Worm (Caenorhabditis elegans): ENCODE results near the gene nas-17.

nas-17 gene

DNA sequence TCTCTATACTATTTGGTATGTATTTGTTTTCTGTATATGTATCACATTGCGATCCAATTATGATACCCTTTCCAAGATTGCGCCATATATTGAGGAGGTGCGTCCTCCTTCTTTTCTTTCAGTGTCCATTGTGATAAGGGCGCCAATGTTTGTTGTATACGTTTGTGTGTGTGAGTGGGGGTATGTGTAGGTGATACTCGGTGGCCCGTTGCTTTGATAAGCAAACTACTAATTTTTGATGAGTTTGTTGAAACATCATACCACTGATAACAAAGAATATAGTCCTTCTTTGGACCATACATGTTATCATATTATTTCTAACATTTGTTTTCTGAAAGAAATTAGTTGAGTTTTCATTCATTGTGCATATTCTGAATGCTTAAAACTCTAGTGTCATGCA is 5.0 kb downstream of the nas-17 start:
- TF ChIP-seq unc-98 (GFP tag; IDR thresholded peaks at IDR 0.05) = no peak
- no peak for TF ChIP-seq zip-4 (GFP tag; optimal IDR thresholded peaks at IDR 0.05)
- TF ChIP-seq lin-35 (GFP tag; optimal IDR thresholded peaks at IDR 0.05) = peak in 1 of 2 experiments; percentile 20
- no peak for TF ChIP-seq elt-3 (tag; optimal IDR thresholded peaks at IDR 0.05)
- no peak for TF ChIP-seq snu-23 (GFP tag; optimal IDR thresholded peaks at IDR 0.05)
- no peak for TF ChIP-seq nhr-28 (tag; optimal IDR thresholded peaks at IDR 0.05)
- TF ChIP-seq vab-15 (tag; optimal IDR thresholded peaks at IDR 0.05) = no peak
- no peak for TF ChIP-seq C34B4.2 (tag; optimal IDR thresholded peaks at IDR 0.05)
- peak; percentile 52 for TF ChIP-seq pqm-1 (tag; optimal IDR thresholded peaks at IDR 0.05)
- TF ChIP-seq egl-27 (tag; optimal IDR thresholded peaks at IDR 0.05) = no peak
- no peak for TF ChIP-seq nhr-77 (tag; optimal IDR thresholded peaks at IDR 0.05)
- TF ChIP-seq egl-13 (tag; optimal IDR thresholded peaks at IDR 0.05) = no peak
- TF ChIP-seq elt-2 (tag; optimal IDR thresholded peaks at IDR 0.05) = peak; percentile 90

DNA sequence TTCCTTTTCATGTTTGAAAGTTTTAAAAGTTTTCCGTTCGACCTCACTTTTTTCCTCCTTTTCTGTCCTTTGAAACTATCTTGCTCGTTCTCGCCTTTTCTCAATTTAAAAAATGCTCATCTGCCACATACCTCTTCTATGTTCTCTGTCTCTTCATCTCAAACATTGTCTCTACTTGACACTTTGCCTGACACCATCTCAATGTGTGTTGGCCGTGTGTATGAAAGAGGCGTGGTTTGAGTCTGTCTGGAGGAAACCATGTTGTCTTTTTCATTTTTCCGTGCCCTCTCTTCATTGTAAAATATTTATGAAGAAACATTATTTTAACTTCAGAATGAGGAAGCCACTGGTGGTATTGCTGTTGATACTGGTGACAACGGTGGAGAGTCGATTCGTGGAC is 8.5 kb downstream of the nas-17 start, which contains the start of gene K03B8.6:
Gene K03B8.6, plus strand, starts transcription at position 334 of the 400 bp plus-strand sequence.
- TF ChIP-seq lin-13 (GFP tag; optimal IDR thresholded peaks at IDR 0.05) = no peak
- TF ChIP-seq lin-14 (GFP tag; optimal IDR thresholded peaks at IDR 0.05) = no peak
- TF ChIP-seq fkh-4 (tag; optimal IDR thresholded peaks at IDR 0.05; ENCODE audit: borderline replicate concordance) = no peak
- TF ChIP-seq egl-13 (tag; optimal IDR thresholded peaks at IDR 0.05) = no peak
- TF ChIP-seq rnt-1 (tag; optimal IDR thresholded peaks at IDR 0.05) = no peak
- TF ChIP-seq F16B12.6 (tag; optimal IDR thresholded peaks at IDR 0.05) = no peak
- no peak for TF ChIP-seq elt-2 (tag; optimal IDR thresholded peaks at IDR 0.05)
- no peak for TF ChIP-seq snpc-4 (tag; optimal IDR thresholded peaks at IDR 0.05)
- no peak for TF ChIP-seq dsc-1 (tag; optimal IDR thresholded peaks at IDR 0.05)
- TF ChIP-seq unc-86 (tag; optimal IDR thresholded peaks at IDR 0.05) = no peak
- no peak for TF ChIP-seq xbp-1 (tag; optimal IDR thresholded peaks at IDR 0.05)
- TF ChIP-seq elt-3 (tag; optimal IDR thresholded peaks at IDR 0.05) = no peak
- no peak for TF ChIP-seq fos-1 (tag; optimal IDR thresholded peaks at IDR 0.05)
- no peak for TF ChIP-seq C04F5.9 (tag; optimal IDR thresholded peaks at IDR 0.05)
- no peak for TF ChIP-seq tlp-1 (tag; optimal IDR thresholded peaks at IDR 0.05)
- TF ChIP-seq ztf-4 (tag; optimal IDR thresholded peaks at IDR 0.05) = no peak
- no peak for TF ChIP-seq egl-27 (tag; optimal IDR thresholded peaks at IDR 0.05)

DNA sequence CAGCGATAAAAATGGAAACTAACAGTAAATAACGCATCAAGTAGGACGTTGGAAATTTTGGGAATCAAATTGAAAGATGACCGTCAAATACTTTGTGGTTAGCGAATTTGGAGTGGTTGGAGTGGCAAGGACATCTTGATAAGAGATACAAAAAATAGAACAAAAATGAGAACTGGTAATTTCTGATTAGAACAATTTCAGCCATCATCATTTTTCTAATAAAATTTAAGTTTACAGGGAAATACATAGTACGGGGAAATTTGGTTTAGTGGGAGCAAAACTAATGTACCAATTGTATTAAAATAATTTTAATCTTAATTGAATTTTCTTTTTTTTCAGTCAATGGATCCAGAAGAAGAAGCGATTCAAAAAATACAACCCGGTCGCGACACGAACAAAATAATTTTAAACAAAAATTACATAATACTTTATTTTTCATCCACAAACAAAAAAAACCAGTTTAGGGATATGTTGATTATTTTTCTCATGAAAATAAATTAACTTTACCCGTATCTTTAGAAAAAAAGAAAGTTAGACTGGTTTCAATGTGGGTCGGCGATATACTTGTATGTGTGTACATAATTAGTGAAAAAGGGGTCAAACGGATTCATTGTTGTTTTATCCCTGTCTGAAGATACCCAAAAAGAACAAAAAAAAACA is 12.3 kb downstream of the nas-17 start, which contains the start of the genes K03B8.8 and grl-3:
Gene K03B8.8, minus strand, starts transcription at position 101 of the 660 bp plus-strand sequence.
Gene grl-3, plus strand, starts transcription at position 610 of the 660 bp plus-strand sequence.
- TF ChIP-seq lin-13 (GFP tag; optimal IDR thresholded peaks at IDR 0.05) = no peak

DNA sequence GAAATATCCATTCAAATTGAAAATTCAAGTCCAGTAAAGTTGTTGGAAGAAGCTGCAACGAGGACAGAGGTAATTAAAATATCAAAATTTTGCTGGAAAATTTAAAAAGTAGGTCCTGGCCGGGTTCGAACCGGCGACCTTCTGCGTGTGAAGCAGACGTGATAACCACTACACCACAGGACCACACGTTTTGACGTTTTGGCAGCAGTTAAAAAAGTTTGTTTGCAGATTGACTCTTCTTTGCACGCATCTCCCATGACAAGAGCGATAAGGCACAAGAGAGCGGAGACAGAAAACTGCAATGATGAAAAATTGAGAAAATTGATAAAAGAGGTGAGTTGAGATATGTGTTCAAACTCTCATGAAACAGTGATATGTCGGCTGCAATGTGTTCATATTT is 13.4 kb downstream of the nas-17 start:
- TF ChIP-seq unc-130 (tag; optimal IDR thresholded peaks at IDR 0.05) (peak; percentile 41), nhr-77 (tag; optimal IDR thresholded peaks at IDR 0.05) (peak; percentile 51), lin-14 (GFP tag; optimal IDR thresholded peaks at IDR 0.05) (peak; percentile 68), vab-15 (tag; optimal IDR thresholded peaks at IDR 0.05) (no peak), elt-2 (tag; optimal IDR thresholded peaks at IDR 0.05) (peak; percentile 72), mep-1 (tag; optimal IDR thresholded peaks at IDR 0.05) (peak; percentile 35), skn-1 (tag; optimal IDR thresholded peaks at IDR 0.05) (peak; percentile 33), unc-30 (tag; optimal IDR thresholded peaks at IDR 0.05) (no peak), nhr-90 (tag; optimal IDR thresholded peaks at IDR 0.05; ENCODE audit: poor library complexity) (peak; percentile 61), pqm-1 (tag; optimal IDR thresholded peaks at IDR 0.05) (no peak), ama-1 (optimal IDR thresholded peaks at IDR 0.05) (no peak), hlh-17 (GFP tag; optimal IDR thresholded peaks at IDR 0.05; ENCODE audit: borderline replicate concordance) (no peak), F16B12.6 (tag; optimal IDR thresholded peaks at IDR 0.05) (no peak), nhr-11 (tag; optimal IDR thresholded peaks at IDR 0.05) (no peak), nhr-20 (tag; optimal IDR thresholded peaks at IDR 0.05) (peak; percentile 72), lin-15B (tag; optimal IDR thresholded peaks at IDR 0.05) (no peak), fkh-4 (tag; optimal IDR thresholded peaks at IDR 0.05; ENCODE audit: borderline replicate concordance) (no peak), ztf-11 (tag; optimal IDR thresholded peaks at IDR 0.05) (no peak), unc-62 (GFP tag; optimal IDR thresholded peaks at IDR 0.05) (no peak), swsn-7 (tag; optimal IDR thresholded peaks at IDR 0.05) (peak; percentile 42), sup-37 (GFP tag; optimal IDR thresholded peaks at IDR 0.05) (peak; percentile 9), dpl-1 (GFP tag; optimal IDR thresholded peaks at IDR 0.05) (peak; percentile 16 to 31 (median 20)), C16A3.4 (tag; optimal IDR thresholded peaks at IDR 0.05) (peak; percentile 19), nhr-71 (tag; optimal IDR thresholded peaks at IDR 0.05) (peak; percentile 71), sptf-1 (tag; optimal IDR thresholded peaks at IDR 0.05) (no peak), snpc-4 (tag; optimal IDR thresholded peaks at IDR 0.05) (peak; percentile 32), nhr-85 (tag) (peak; percentile 78), unc-98 (GFP tag; IDR thresholded peaks at IDR 0.05) (peak; percentile 43), egl-27 (tag; optimal IDR thresholded peaks at IDR 0.05) (no peak)

Measured in whole organism, L1 larva.